Worm (Caenorhabditis elegans): ENCODE results near the gene str-20.

str-20 gene

DNA sequence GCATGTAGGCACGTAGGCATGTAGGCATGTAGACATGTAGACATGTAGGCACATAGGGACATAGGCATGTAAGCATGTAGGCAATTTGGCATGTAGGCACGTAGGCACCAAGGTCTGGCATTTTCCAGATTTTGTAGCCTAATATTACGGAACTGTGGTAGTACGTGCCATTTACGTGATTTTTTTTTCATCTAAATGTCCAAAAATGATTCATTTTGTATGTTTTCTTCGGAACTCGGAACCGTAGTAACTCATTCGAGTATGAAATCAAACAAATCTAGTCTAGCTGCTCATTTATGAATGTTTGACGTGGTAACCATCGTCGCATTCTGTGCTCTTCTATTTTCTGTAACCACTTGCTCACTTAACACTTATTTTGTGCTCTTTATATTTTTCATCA is 22.1 kb downstream of the str-20 start, which contains the start of gene srbc-59:
Gene srbc-59, plus strand, starts transcription at position 301 of the 400 bp plus-strand sequence.
- TF ChIP-seq F13C5.2 (tag; optimal IDR thresholded peaks at IDR 0.05) (no peak), B0310.2 (tag; optimal IDR thresholded peaks at IDR 0.05) (no peak), pes-1 (GFP tag; IDR thresholded peaks at IDR 0.05) (no peak), ceh-36 (tag; optimal IDR thresholded peaks at IDR 0.05) (no peak), aly-1 (tag; optimal IDR thresholded peaks at IDR 0.05) (no peak), tbx-37 (GFP tag; conservative IDR thresholded peaks at IDR 0.05) (no peak), hmbx-1 (tag; optimal IDR thresholded peaks at IDR 0.05) (no peak), tbx-11 (GFP tag; IDR thresholded peaks at IDR 0.05) (no peak), ceh-13 (GFP tag; optimal IDR thresholded peaks at IDR 0.05) (no peak), sea-1 (GFP tag; conservative IDR thresholded peaks at IDR 0.05) (no peak), flt-1 (GFP tag; IDR thresholded peaks at IDR 0.05) (no peak), hnd-1 (tag; optimal IDR thresholded peaks at IDR 0.05) (no peak), ets-7 (tag; optimal IDR thresholded peaks at IDR 0.05) (no peak), scrt-1 (GFP tag; IDR thresholded peaks at IDR 0.05) (no peak), hmg-4 (GFP tag; optimal IDR thresholded peaks at IDR 0.05) (no peak), tra-4 (tag; optimal IDR thresholded peaks at IDR 0.05) (no peak), ama-1 (optimal IDR thresholded peaks at IDR 0.05) (no peak)

- TF ChIP-seq aly-1 (tag; optimal IDR thresholded peaks at IDR 0.05) (no peak), pes-1 (GFP tag; IDR thresholded peaks at IDR 0.05) (no peak), sea-1 (GFP tag; conservative IDR thresholded peaks at IDR 0.05) (no peak), hmbx-1 (tag; optimal IDR thresholded peaks at IDR 0.05) (no peak), flt-1 (GFP tag; IDR thresholded peaks at IDR 0.05) (no peak), tbx-11 (GFP tag; IDR thresholded peaks at IDR 0.05) (no peak), ets-7 (tag; optimal IDR thresholded peaks at IDR 0.05) (no peak), F13C5.2 (tag; optimal IDR thresholded peaks at IDR 0.05) (no peak), scrt-1 (GFP tag; IDR thresholded peaks at IDR 0.05) (no peak), ama-1 (optimal IDR thresholded peaks at IDR 0.05) (no peak), tbx-37 (GFP tag; conservative IDR thresholded peaks at IDR 0.05) (no peak), tra-4 (tag; optimal IDR thresholded peaks at IDR 0.05) (no peak)
Measured at ce11 chrV:779999-780398, 23.7 kb downstream of the str-20 start, which contains the start of gene srbc-60. Gene srbc-60 (plus strand): TSS chrV:780299.

- TF ChIP-seq tbx-37 (GFP tag; conservative IDR thresholded peaks at IDR 0.05), result no peak
- no peak for TF ChIP-seq ceh-36 (tag; optimal IDR thresholded peaks at IDR 0.05)
- TF ChIP-seq ama-1 (optimal IDR thresholded peaks at IDR 0.05), result no peak
- TF ChIP-seq ceh-13 (GFP tag; optimal IDR thresholded peaks at IDR 0.05), result no peak
- no peak for TF ChIP-seq flt-1 (GFP tag; IDR thresholded peaks at IDR 0.05)
- no peak for TF ChIP-seq F13C5.2 (tag; optimal IDR thresholded peaks at IDR 0.05)
- no peak for TF ChIP-seq ets-7 (tag; optimal IDR thresholded peaks at IDR 0.05)
- no peak for TF ChIP-seq B0310.2 (tag; optimal IDR thresholded peaks at IDR 0.05)
Measured at ce11 chrV:782432-782831, 26.2 kb downstream of the str-20 start, which contains the start of gene srab-16. Gene srab-16 (plus strand): TSS chrV:782732.

DNA sequence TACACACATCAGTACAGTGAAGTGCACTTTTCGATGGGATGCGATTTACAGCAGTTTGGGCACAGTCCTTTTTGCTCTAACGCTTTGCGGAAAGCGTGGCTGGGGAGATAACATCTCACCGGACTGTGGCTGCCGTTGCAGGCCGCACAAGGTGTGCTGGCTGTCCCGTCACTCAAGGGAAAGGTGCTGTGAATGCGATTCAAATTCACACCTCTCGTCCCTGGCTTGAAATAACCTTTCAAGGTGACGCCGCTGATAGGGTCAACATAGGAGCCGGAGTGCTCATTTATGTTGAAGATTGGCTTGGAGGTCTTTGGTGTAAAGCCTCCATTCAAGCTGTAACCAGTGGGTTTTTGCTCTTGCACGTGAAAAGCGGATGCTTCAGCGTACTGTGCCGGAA is 37.8 kb downstream of the str-20 start:
- TF ChIP-seq pes-1 (GFP tag; IDR thresholded peaks at IDR 0.05), result no peak
- no peak for TF ChIP-seq hnd-1 (tag; optimal IDR thresholded peaks at IDR 0.05)
- TF ChIP-seq ama-1 (optimal IDR thresholded peaks at IDR 0.05), result no peak
- no peak for TF ChIP-seq B0310.2 (tag; optimal IDR thresholded peaks at IDR 0.05)
- TF ChIP-seq hmg-4 (GFP tag; optimal IDR thresholded peaks at IDR 0.05), result no peak
- TF ChIP-seq ceh-13 (GFP tag; optimal IDR thresholded peaks at IDR 0.05), result no peak
- no peak for TF ChIP-seq ceh-36 (tag; optimal IDR thresholded peaks at IDR 0.05)
- no peak for TF ChIP-seq aly-1 (tag; optimal IDR thresholded peaks at IDR 0.05)
- no peak for TF ChIP-seq hmbx-1 (tag; optimal IDR thresholded peaks at IDR 0.05)
- TF ChIP-seq flt-1 (GFP tag; IDR thresholded peaks at IDR 0.05), result no peak
- no peak for TF ChIP-seq scrt-1 (GFP tag; IDR thresholded peaks at IDR 0.05)
- no peak for TF ChIP-seq ets-7 (tag; optimal IDR thresholded peaks at IDR 0.05)

- TF ChIP-seq ets-7 (tag; optimal IDR thresholded peaks at IDR 0.05) (no peak), ceh-36 (tag; optimal IDR thresholded peaks at IDR 0.05) (no peak), hmbx-1 (tag; optimal IDR thresholded peaks at IDR 0.05) (no peak), hnd-1 (tag; optimal IDR thresholded peaks at IDR 0.05) (no peak), pes-1 (GFP tag; IDR thresholded peaks at IDR 0.05) (no peak)
Measured at ce11 chrV:797241-797640, 41.0 kb downstream of the str-20 start.

- TF ChIP-seq hmbx-1 (tag; optimal IDR thresholded peaks at IDR 0.05) (no peak), scrt-1 (GFP tag; IDR thresholded peaks at IDR 0.05) (no peak), F13C5.2 (tag; optimal IDR thresholded peaks at IDR 0.05) (no peak), pes-1 (GFP tag; IDR thresholded peaks at IDR 0.05) (no peak), tbx-37 (GFP tag; conservative IDR thresholded peaks at IDR 0.05) (no peak), ceh-13 (GFP tag; optimal IDR thresholded peaks at IDR 0.05) (no peak), sea-1 (GFP tag; conservative IDR thresholded peaks at IDR 0.05) (no peak), B0310.2 (tag; optimal IDR thresholded peaks at IDR 0.05) (no peak), flt-1 (GFP tag; IDR thresholded peaks at IDR 0.05) (no peak), tbx-11 (GFP tag; IDR thresholded peaks at IDR 0.05) (no peak), tra-4 (tag; optimal IDR thresholded peaks at IDR 0.05) (no peak), ceh-36 (tag; optimal IDR thresholded peaks at IDR 0.05) (no peak)
Measured at ce11 chrV:800271-800670, 44.0 kb downstream of the str-20 start.

DNA sequence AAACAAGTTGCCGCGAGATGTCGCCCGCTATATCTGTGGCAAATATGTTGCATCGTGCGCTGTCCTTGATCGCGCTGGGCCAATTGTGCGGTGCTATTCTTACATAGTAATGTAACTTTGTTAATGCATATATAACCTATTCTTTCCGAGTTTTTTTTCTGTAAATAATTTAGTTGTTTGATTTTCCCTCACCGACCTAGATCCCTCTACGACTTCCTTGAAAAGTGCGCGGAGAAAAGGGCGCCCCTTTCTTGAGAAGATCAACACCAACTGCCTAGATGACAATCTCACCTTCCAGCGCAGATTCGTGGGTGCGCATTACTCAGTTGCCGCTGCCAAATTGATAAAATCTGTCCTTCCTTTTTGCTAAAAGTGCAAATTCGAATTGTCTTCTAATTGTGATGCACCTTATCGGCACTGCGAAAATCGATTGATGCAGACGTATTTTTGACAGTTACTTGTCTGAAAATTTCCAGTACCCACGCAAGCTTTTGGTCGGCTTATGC is 45.3 kb downstream of the str-20 start:
- no peak for TF ChIP-seq tbx-11 (GFP tag; IDR thresholded peaks at IDR 0.05)
- TF ChIP-seq hnd-1 (tag; optimal IDR thresholded peaks at IDR 0.05), result no peak
- no peak for TF ChIP-seq B0310.2 (tag; optimal IDR thresholded peaks at IDR 0.05)
- TF ChIP-seq hmbx-1 (tag; optimal IDR thresholded peaks at IDR 0.05), result no peak
- TF ChIP-seq F13C5.2 (tag; optimal IDR thresholded peaks at IDR 0.05), result no peak
- TF ChIP-seq ets-7 (tag; optimal IDR thresholded peaks at IDR 0.05), result no peak
- TF ChIP-seq flt-1 (GFP tag; IDR thresholded peaks at IDR 0.05), result no peak
- no peak for TF ChIP-seq tra-4 (tag; optimal IDR thresholded peaks at IDR 0.05)
- TF ChIP-seq ceh-13 (GFP tag; optimal IDR thresholded peaks at IDR 0.05), result no peak
- TF ChIP-seq sea-1 (GFP tag; conservative IDR thresholded peaks at IDR 0.05), result no peak
- TF ChIP-seq scrt-1 (GFP tag; IDR thresholded peaks at IDR 0.05), result no peak

- TF ChIP-seq scrt-1 (GFP tag; IDR thresholded peaks at IDR 0.05), result no peak
- TF ChIP-seq aly-1 (tag; optimal IDR thresholded peaks at IDR 0.05), result no peak
- no peak for TF ChIP-seq tra-4 (tag; optimal IDR thresholded peaks at IDR 0.05)
- no peak for TF ChIP-seq tbx-11 (GFP tag; IDR thresholded peaks at IDR 0.05)
- TF ChIP-seq flt-1 (GFP tag; IDR thresholded peaks at IDR 0.05), result no peak
- no peak for TF ChIP-seq ceh-36 (tag; optimal IDR thresholded peaks at IDR 0.05)
- no peak for TF ChIP-seq B0310.2 (tag; optimal IDR thresholded peaks at IDR 0.05)
- TF ChIP-seq hnd-1 (tag; optimal IDR thresholded peaks at IDR 0.05), result no peak
- TF ChIP-seq F13C5.2 (tag; optimal IDR thresholded peaks at IDR 0.05), result no peak
- TF ChIP-seq sea-1 (GFP tag; conservative IDR thresholded peaks at IDR 0.05), result no peak
- no peak for TF ChIP-seq pes-1 (GFP tag; IDR thresholded peaks at IDR 0.05)
Measured at ce11 chrV:802726-803125, 46.5 kb downstream of the str-20 start.

All from whole organism, early embryonic.